Fruit fly (Drosophila melanogaster): ENCODE measurements around the gene caps.

The caps gene

dm6 chr3L:13296760-13297159 is 68.3 kb downstream of the caps start, which contains the start of gene Sfp70A4:
TSS of gene Sfp70A4 (minus strand) at chr3L:13296860.
- no peak for TF ChIP-seq CTCF (optimal IDR thresholded peaks at IDR 0.05)
- no peak for TF ChIP-seq CG8478 (optimal IDR thresholded peaks at IDR 0.05)

DNA sequence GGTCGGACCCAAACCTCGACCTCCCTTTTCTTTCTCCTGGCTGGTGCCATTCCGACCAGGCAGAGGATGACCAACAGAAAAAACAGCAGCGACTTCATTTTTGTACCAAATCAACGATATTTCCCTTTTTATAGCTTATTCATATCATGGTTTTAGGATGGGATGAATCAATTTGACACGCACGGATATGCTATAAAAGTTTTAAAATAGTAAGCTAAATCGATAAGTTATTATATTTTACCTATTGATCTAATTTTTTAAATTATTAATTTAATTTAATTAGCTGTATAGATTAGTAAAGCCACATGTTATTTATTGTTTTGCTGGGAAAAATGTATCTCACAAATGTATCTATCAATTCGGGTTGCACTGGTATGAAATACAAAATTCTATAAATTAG is 70.4 kb downstream of the caps start, which contains the start of gene CG42481:
Gene CG42481, minus strand, starts transcription at position 101 of the 400 bp plus-strand sequence.
- TF ChIP-seq CTCF (optimal IDR thresholded peaks at IDR 0.05): no peak
- TF ChIP-seq CG8478 (optimal IDR thresholded peaks at IDR 0.05): no peak

DNA sequence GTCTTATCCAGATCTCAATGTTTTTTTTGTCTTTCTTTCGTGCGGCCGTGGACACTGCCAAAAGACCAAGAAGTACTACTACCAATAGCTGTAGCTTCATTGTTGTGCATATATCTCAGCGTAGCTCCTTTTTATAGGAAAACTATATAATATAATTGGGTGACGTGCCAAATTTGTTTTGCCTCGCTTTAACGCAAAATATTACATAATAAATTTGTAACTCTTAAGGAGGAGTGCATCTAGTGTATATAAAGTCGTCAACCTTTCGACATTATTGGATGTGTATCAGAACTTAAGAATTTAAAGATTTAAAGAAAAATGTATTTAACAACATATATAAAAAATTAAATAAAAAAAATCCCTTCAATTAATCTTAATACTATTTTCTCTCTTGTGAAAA is 71.6 kb downstream of the caps start, which contains the start of gene CG43147:
Gene CG43147, minus strand, starts transcription at position 101 of the 400 bp plus-strand sequence.
- TF ChIP-seq CG8478 (optimal IDR thresholded peaks at IDR 0.05) (no peak), CTCF (optimal IDR thresholded peaks at IDR 0.05) (no peak)

dm6 chr3L:13301335-13301734 is 72.8 kb downstream of the caps start, which contains the start of gene SP:
TSS of gene SP (plus strand) at chr3L:13301635.
- TF ChIP-seq CG8478 (optimal IDR thresholded peaks at IDR 0.05) (no peak), CTCF (optimal IDR thresholded peaks at IDR 0.05) (no peak)

DNA sequence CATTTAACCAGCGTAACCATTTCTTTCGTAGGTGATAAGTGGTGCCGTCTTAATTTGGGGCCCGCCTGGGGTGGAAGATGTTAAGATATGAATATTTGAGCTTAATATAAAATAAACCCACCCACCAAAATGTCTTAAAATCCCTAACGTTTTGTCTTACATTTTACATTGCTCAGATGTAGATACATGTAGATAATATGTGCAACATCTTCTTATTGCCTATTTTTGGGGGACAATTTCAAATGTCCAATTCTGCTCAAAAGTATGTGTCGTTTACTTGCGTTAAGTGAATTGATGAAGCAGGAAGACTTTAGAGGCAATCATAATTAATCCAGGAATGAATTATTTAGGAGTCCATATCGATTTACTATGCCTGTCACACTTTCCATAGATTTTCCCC is 73.3 kb downstream of the caps start:
- TF ChIP-seq CTCF (optimal IDR thresholded peaks at IDR 0.05) (peak; percentile 35 to 57), CG8478 (optimal IDR thresholded peaks at IDR 0.05) (no peak)

- TF ChIP-seq CTCF (optimal IDR thresholded peaks at IDR 0.05) (no peak), CG8478 (optimal IDR thresholded peaks at IDR 0.05) (no peak)
These were observed 83.8 kb downstream of the caps start for dm6 chr3L:13312250-13312649.

DNA sequence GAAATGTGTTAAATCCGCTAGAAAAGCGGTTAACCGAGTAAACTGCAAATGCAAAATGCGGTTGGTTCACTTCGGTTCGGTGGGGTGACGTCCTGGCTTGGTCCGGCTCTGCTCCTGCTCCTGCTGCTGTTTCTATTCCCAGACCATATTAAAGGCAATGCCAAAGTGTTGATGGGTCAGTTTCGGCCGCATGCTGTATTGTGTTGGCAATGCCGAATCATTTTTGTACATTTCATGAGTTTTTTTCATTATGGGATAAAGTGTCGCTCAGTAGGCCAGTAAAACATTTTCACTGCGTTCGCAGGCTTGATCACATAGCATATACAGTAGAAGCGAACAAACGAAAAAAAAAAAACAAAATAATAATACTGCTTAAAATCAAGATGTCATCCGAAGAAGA is 100.3 kb downstream of the caps start, which contains the start of gene CG14113:
Gene CG14113, plus strand, starts transcription at position 301 of the 400 bp plus-strand sequence.
- TF ChIP-seq CG8478 (optimal IDR thresholded peaks at IDR 0.05) (no peak), CTCF (optimal IDR thresholded peaks at IDR 0.05) (no peak)

All from S2 (cell line).